Fruit fly (Drosophila melanogaster): ENCODE measurements around the gene CG42238.
A peak's percentile ranks its signal among the peaks of the same experiment; 100 is the strongest.

The CG42238 gene

DNA sequence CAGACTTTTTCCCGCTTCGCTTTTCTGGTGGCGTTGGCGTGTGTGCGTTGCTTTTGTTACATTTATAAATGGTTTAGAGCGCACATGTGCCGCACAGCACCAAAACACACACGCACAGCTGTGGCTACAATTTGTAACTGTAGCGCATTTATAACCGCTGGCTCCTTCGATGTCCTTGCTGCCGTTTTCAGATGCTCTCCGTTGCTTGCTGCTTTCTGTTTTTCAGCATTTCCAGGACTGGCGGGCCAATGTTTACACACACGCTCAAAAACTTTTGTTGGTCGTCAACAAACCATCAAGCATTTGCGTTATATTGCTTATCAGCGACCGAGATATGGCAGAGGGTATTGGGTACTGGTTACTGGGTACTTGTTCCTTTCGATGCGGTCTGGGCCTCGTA is 83.2 kb downstream of the CG42238 start (continued):
- no peak for TF ChIP-seq CG10366 (GFP tag; IDR thresholded peaks at IDR 0.05)
- no peak for TF ChIP-seq CG10209 (GFP tag; optimal IDR thresholded peaks at IDR 0.05)
- no peak for TF ChIP-seq CG13123 (GFP tag; optimal IDR thresholded peaks at IDR 0.05)
- TF ChIP-seq CG7372 (GFP tag; IDR thresholded peaks at IDR 0.05): no peak
- no peak for TF ChIP-seq Meics (GFP tag; optimal IDR thresholded peaks at IDR 0.05)
- TF ChIP-seq CG11247 (GFP tag; IDR thresholded peaks at IDR 0.05): no peak
- TF ChIP-seq danr (GFP tag; IDR thresholded peaks at IDR 0.05): no peak
- peak; percentile 81 for TF ChIP-seq twi (tag; optimal IDR thresholded peaks at IDR 0.05)
- TF ChIP-seq vvl (GFP tag; IDR thresholded peaks at IDR 0.05): no peak
- TF ChIP-seq CG9797 (GFP tag; optimal IDR thresholded peaks at IDR 0.05): no peak
- TF ChIP-seq CG6854 (GFP tag; optimal IDR thresholded peaks at IDR 0.05): no peak
- TF ChIP-seq CG30431 (GFP tag; optimal IDR thresholded peaks at IDR 0.05): no peak
- TF ChIP-seq stc (GFP tag; IDR thresholded peaks at IDR 0.05): no peak
- no peak for TF ChIP-seq CG1233 (GFP tag; optimal IDR thresholded peaks at IDR 0.05)
- no peak for TF ChIP-seq CG17328 (GFP tag; IDR thresholded peaks at IDR 0.05)
- TF ChIP-seq Neu2 (GFP tag; optimal IDR thresholded peaks at IDR 0.05; ENCODE audit: borderline replicate concordance): no peak
- no peak for TF ChIP-seq ems (GFP tag; optimal IDR thresholded peaks at IDR 0.05)
- no peak for TF ChIP-seq Atf3 (GFP tag; optimal IDR thresholded peaks at IDR 0.05)
- no peak for TF ChIP-seq CG14860 (GFP tag; IDR thresholded peaks at IDR 0.05; ENCODE audit: partially characterized antibody)
- no peak for TF ChIP-seq Chrac-16 (GFP tag; optimal IDR thresholded peaks at IDR 0.05)
- no peak for TF ChIP-seq bcd (GFP tag; optimal IDR thresholded peaks at IDR 0.05)
- TF ChIP-seq scrt (GFP tag; optimal IDR thresholded peaks at IDR 0.05): no peak
- TF ChIP-seq vnd (GFP tag; IDR thresholded peaks at IDR 0.05; ENCODE audit: partially characterized antibody): no peak
- TF ChIP-seq ara (GFP tag; IDR thresholded peaks at IDR 0.05): no peak
- no peak for TF ChIP-seq gsb-n (tag; optimal IDR thresholded peaks at IDR 0.05)
- peak; percentile 7 for TF ChIP-seq CG9727 (GFP tag; optimal IDR thresholded peaks at IDR 0.05)
- peak; percentile 58 for TF ChIP-seq Med (GFP tag)
- TF ChIP-seq CG42726 (GFP tag; IDR thresholded peaks at IDR 0.05; ENCODE audit: partially characterized antibody): no peak
- TF ChIP-seq sim (GFP tag; IDR thresholded peaks at IDR 0.05): no peak
- no peak for TF ChIP-seq CG1602 (GFP tag; optimal IDR thresholded peaks at IDR 0.05)
- TF ChIP-seq CG7745 (tag; optimal IDR thresholded peaks at IDR 0.05): no peak
- peak; percentile 0 for TF ChIP-seq CG2116 (GFP tag; optimal IDR thresholded peaks at IDR 0.05)
- no peak for TF ChIP-seq CG11696 (GFP tag; IDR thresholded peaks at IDR 0.05)
- no peak for TF ChIP-seq CG8478 (optimal IDR thresholded peaks at IDR 0.05)
- peak; percentile 11 for TF ChIP-seq dmrt11E (tag; optimal IDR thresholded peaks at IDR 0.05)
- TF ChIP-seq wor (GFP tag; IDR thresholded peaks at IDR 0.05): no peak
- no peak for TF ChIP-seq CG15011 (GFP tag; optimal IDR thresholded peaks at IDR 0.05)
- TF ChIP-seq dpn (GFP tag; optimal IDR thresholded peaks at IDR 0.05): no peak
- no peak for TF ChIP-seq Sry-β (GFP tag; optimal IDR thresholded peaks at IDR 0.05)
- TF ChIP-seq CG4730 (GFP tag; IDR thresholded peaks at IDR 0.05): no peak
- no peak for TF ChIP-seq CG10654 (GFP tag; optimal IDR thresholded peaks at IDR 0.05)
- TF ChIP-seq CG14441 (GFP tag; IDR thresholded peaks at IDR 0.05): no peak
- TF ChIP-seq dmrt99B (tag; optimal IDR thresholded peaks at IDR 0.05): no peak
- TF ChIP-seq CG4360 (GFP tag; IDR thresholded peaks at IDR 0.05): 0 out of 2 replicates have a peak, but pooled peaks have one; percentile 34
- no peak for TF ChIP-seq dysf (GFP tag; IDR thresholded peaks at IDR 0.05)
- TF ChIP-seq amos (GFP tag; IDR thresholded peaks at IDR 0.05; ENCODE audit: partially characterized antibody): no peak
- TF ChIP-seq CG11093 (GFP tag; IDR thresholded peaks at IDR 0.05): no peak
- no peak for TF ChIP-seq Bdp1 (GFP tag; optimal IDR thresholded peaks at IDR 0.05)
- TF ChIP-seq luna (GFP tag; optimal IDR thresholded peaks at IDR 0.05): no peak
- TF ChIP-seq CG7556 (GFP tag; optimal IDR thresholded peaks at IDR 0.05): no peak
- TF ChIP-seq CG6791 (GFP tag; IDR thresholded peaks at IDR 0.05; ENCODE audit: partially characterized antibody): no peak
- TF ChIP-seq Scr (GFP tag; IDR thresholded peaks at IDR 0.05; ENCODE audit: partially characterized antibody): 0 out of 2 replicates have a peak, but pooled peaks have one; percentile 10
